Fruit fly (Drosophila melanogaster) whole organism, adult: Measurements from ENCODE around the gene RhoBTB.

Source experiments
- CG11617 ChIP-seq: fragments of 200-800 bp; sonication (Bioruptor generic); optimal IDR thresholded peaks from 2 replicates; lab custom pipeline; 2017; ENCODE audit warnings: mild to moderate bottlenecking, missing biosample characterization, missing genetic modification reagents, missing genetic modification characterization
- CG12768 ChIP-seq: fragments of 200-800 bp; sonication (Bioruptor generic); optimal IDR thresholded peaks from 2 replicates; lab custom pipeline; 2017; ENCODE audit warnings: missing biosample characterization, missing genetic modification characterization, mild to moderate bottlenecking, moderate library complexity, missing genetic modification reagents
- Clk ChIP-seq: fragments of 200-800 bp; sonication (Bioruptor generic); optimal IDR thresholded peaks from 2 replicates; lab custom pipeline; 2017; ENCODE audit warnings: missing biosample characterization, missing genetic modification characterization
- Crg-1 ChIP-seq: fragments of 200-800 bp; sonication (Bioruptor generic); optimal IDR thresholded peaks from 2 replicates; lab custom pipeline; 2016; ENCODE audit warnings: missing biosample characterization, missing genetic modification characterization
- Mnt ChIP-seq: fragments of 200-800 bp; sonication (Bioruptor generic); optimal IDR thresholded peaks from 2 replicates; lab custom pipeline; 2016; ENCODE audit warnings: missing biosample characterization, mild to moderate bottlenecking, missing genetic modification characterization
- bab1 ChIP-seq: fragments of 200-800 bp; sonication (Bioruptor generic); optimal IDR thresholded peaks from 3 replicates; lab custom pipeline; 2019; ENCODE audit warnings: missing biosample characterization, mild to moderate bottlenecking, missing genetic modification characterization, moderate library complexity
- cic ChIP-seq: fragments of 200-800 bp; sonication (Bioruptor generic); optimal IDR thresholded peaks from 2 replicates; lab custom pipeline; 2017; ENCODE audit warnings: missing biosample characterization, mild to moderate bottlenecking, missing genetic modification characterization, moderate library complexity
- cnc ChIP-seq, 2 experiments: fragments of >200 bp; optimal IDR thresholded peaks; 2 replicates each; lab custom pipeline; 2017
- ovo ChIP-seq: fragments of 200-800 bp; sonication (Bioruptor generic); optimal IDR thresholded peaks from 2 replicates; lab custom pipeline; 2016; ENCODE audit warnings: missing biosample characterization, missing genetic modification characterization
- pad ChIP-seq: fragments of 200-800 bp; sonication (Bioruptor generic); optimal IDR thresholded peaks from 3 replicates; lab custom pipeline; 2017; ENCODE audit warnings: missing biosample characterization, missing genetic modification characterization, mild to moderate bottlenecking, moderate library complexity, missing genetic modification reagents

DNA sequence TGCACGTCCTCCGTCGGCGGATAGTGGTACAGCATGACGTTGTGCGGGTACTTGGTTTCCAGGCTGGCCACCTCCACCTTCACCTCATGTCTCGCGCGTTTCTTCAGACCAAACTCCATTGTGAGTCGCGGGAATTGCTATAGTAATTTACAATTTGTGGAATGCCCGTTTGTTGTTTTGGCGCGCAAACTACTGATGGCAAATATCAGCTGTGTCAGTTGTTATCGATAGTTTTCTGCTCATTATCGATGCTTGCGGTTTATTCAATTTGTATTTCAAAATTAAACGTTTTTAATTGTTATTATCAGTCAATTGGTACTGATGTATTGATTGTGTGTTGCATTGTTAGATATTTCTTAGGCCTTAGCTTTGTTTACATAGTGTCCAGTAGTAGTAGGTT, 14.7 kb upstream of the RhoBTB start, which contains the start of gene Prim2:
- TF ChIP-seq Crg-1 (GFP tag; lab: Kevin White, UChicago) (no peak), Mnt (no peak), cnc (optimal IDR thresholded peaks at IDR 0.05; lab: Kevin White, UChicago) (no peak), pad (GFP tag; lab: Kevin White, UChicago) (no peak), CG12768 (no peak), ovo (no peak), cic (GFP tag; lab: Kevin White, UChicago) (no peak), CG11617 (GFP tag; lab: Kevin White, UChicago) (no peak), Clk (GFP tag; lab: Kevin White, UChicago) (no peak), bab1 (peak; percentile 30)
